Fruit fly (Drosophila melanogaster) whole organism, embryonic: ENCODE results near the gene CG42553.

Source experiments
- B-H1 ChIP-seq: fragments of 200-800 bp; sonication (Bioruptor generic); IDR thresholded peaks from 3 replicates; pipeline ENCODE4 v1.3.6; 2022; ENCODE audit warnings: missing biosample characterization, missing genetic modification characterization
- CG10147 ChIP-seq: fragments of 200-800 bp; sonication (Bioruptor generic); optimal IDR thresholded peaks from 2 replicates; lab custom pipeline; 2019; ENCODE audit warnings: missing biosample characterization, mild to moderate bottlenecking, missing genetic modification characterization, moderate library complexity
- CG10462 ChIP-seq: fragments of 200-800 bp; sonication (Bioruptor generic); optimal IDR thresholded peaks from 2 replicates; lab custom pipeline; 2016; ENCODE audit warnings: missing biosample characterization, missing genetic modification characterization
- CG11504 ChIP-seq: fragments of 200-800 bp; sonication (Bioruptor generic); optimal IDR thresholded peaks from 3 replicates; lab custom pipeline; 2019; ENCODE audit warnings: missing biosample characterization, mild to moderate bottlenecking, missing genetic modification characterization, moderate library complexity
- CG11695 ChIP-seq: fragments of 200-800 bp; sonication (Bioruptor generic); IDR thresholded peaks from 3 replicates; pipeline ENCODE4 v1.3.6; 2022; ENCODE audit warnings: missing biosample characterization, missing genetic modification characterization
- CG12659 ChIP-seq: fragments of 200-800 bp; sonication (Bioruptor generic); optimal IDR thresholded peaks from 3 replicates; lab custom pipeline; 2017; ENCODE audit warnings: mild to moderate bottlenecking, missing biosample characterization, missing genetic modification reagents, missing genetic modification characterization
- CG12942 ChIP-seq: fragments of 200-800 bp; sonication (Bioruptor generic); optimal IDR thresholded peaks from 3 replicates; lab custom pipeline; 2016; ENCODE audit warnings: missing biosample characterization, missing genetic modification characterization
- CG18476 ChIP-seq: fragments of 200-800 bp; sonication (Bioruptor generic); optimal IDR thresholded peaks from 2 replicates; lab custom pipeline; 2016; ENCODE audit warnings: missing biosample characterization, mild to moderate bottlenecking, missing genetic modification characterization
- CG2199 ChIP-seq: fragments of 200-800 bp; sonication (Bioruptor generic); IDR thresholded peaks from 3 replicates; pipeline ENCODE4 v1.3.6; 2022; ENCODE audit warnings: missing biosample characterization, missing genetic modification characterization
- CG2875 ChIP-seq: fragments of 200-800 bp; sonication (Bioruptor generic); optimal IDR thresholded peaks from 2 replicates; lab custom pipeline; 2017; ENCODE audit warnings: missing biosample characterization, mild to moderate bottlenecking, missing genetic modification characterization, missing genetic modification reagents
- CG30020 ChIP-seq: fragments of 200-800 bp; optimal IDR thresholded peaks from 2 replicates; lab custom pipeline; 2019; ENCODE audit warnings: missing biosample characterization, mild to moderate bottlenecking, missing genetic modification characterization, moderate library complexity
- CG30431 ChIP-seq: fragments of 200-800 bp; sonication (Bioruptor generic); optimal IDR thresholded peaks from 2 replicates; lab custom pipeline; 2017; ENCODE audit warnings: missing biosample characterization, missing genetic modification characterization
- CG33557 ChIP-seq: fragments of 200-800 bp; sonication (Bioruptor generic); optimal IDR thresholded peaks from 2 replicates; lab custom pipeline; 2019; ENCODE audit warnings: missing biosample characterization, mild to moderate bottlenecking, missing genetic modification characterization, moderate library complexity
- CG4404 ChIP-seq: fragments of 200-800 bp; sonication (Bioruptor generic); IDR thresholded peaks from 2 replicates; pipeline ENCODE4 v1.3.6; 2022; ENCODE audit warnings: missing biosample characterization, missing genetic modification characterization
- CG6254 ChIP-seq: fragments of 200-800 bp; sonication (Bioruptor generic); optimal IDR thresholded peaks from 3 replicates; lab custom pipeline; 2017; ENCODE audit warnings: mild to moderate bottlenecking, missing biosample characterization, missing genetic modification reagents, missing genetic modification characterization
- CG6683 ChIP-seq: fragments of 200-800 bp; sonication (Bioruptor generic); optimal IDR thresholded peaks from 2 replicates; lab custom pipeline; 2017; ENCODE audit warnings: missing biosample characterization, mild to moderate bottlenecking, missing genetic modification characterization, missing genetic modification reagents
- CG7556 ChIP-seq: fragments of 200-800 bp; sonication (Bioruptor generic); optimal IDR thresholded peaks from 2 replicates; lab custom pipeline; 2017; ENCODE audit warnings: missing biosample characterization, mild to moderate bottlenecking, missing genetic modification characterization
- CG7963 ChIP-seq: fragments of 200-800 bp; sonication (Bioruptor generic); IDR thresholded peaks from 3 replicates; pipeline ENCODE4 v1.3.6; 2022; ENCODE audit warnings: missing biosample characterization, missing genetic modification characterization; ENCODE audit not compliant: partially characterized antibody
- CG8281 ChIP-seq: fragments of 200-800 bp; sonication (Bioruptor generic); optimal IDR thresholded peaks from 2 replicates; lab custom pipeline; 2018; ENCODE audit warnings: missing biosample characterization, mild to moderate bottlenecking, missing genetic modification characterization, moderate library complexity
- CkIIα-i1 ChIP-seq: fragments of 200-800 bp; sonication (Bioruptor generic); IDR thresholded peaks from 2 replicates; pipeline ENCODE4 v1.3.6; 2022; ENCODE audit warnings: missing biosample characterization, missing genetic modification characterization
- Dll ChIP-seq: fragments of 200-800 bp; sonication (Bioruptor generic); IDR thresholded peaks from 4 replicates; pipeline ENCODE4 v1.3.6; 2022; ENCODE audit warnings: missing biosample characterization, missing genetic modification characterization; ENCODE audit not compliant: partially characterized antibody
- ERR ChIP-seq: fragments of 200-800 bp; sonication (Bioruptor generic); optimal IDR thresholded peaks from 2 replicates; lab custom pipeline; 2016; ENCODE audit warnings: missing biosample characterization, missing genetic modification characterization
- Fer1 ChIP-seq: fragments of 200-800 bp; sonication (Bioruptor generic); optimal IDR thresholded peaks from 2 replicates; lab custom pipeline; 2017; ENCODE audit warnings: missing biosample characterization, mild to moderate bottlenecking, missing genetic modification characterization
- HHEX ChIP-seq: fragments of 200-800 bp; sonication (Bioruptor generic); optimal IDR thresholded peaks from 3 replicates; lab custom pipeline; 2017; ENCODE audit warnings: missing biosample characterization, mild to moderate bottlenecking, missing genetic modification characterization, missing genetic modification reagents
- Jarid2 ChIP-seq: fragments of 200-800 bp; sonication (Bioruptor generic); optimal IDR thresholded peaks from 3 replicates; lab custom pipeline; 2017; ENCODE audit warnings: mild to moderate bottlenecking, missing biosample characterization, missing genetic modification reagents, missing genetic modification characterization
- MESR4 ChIP-seq: fragments of 200-800 bp; sonication (Bioruptor generic); optimal IDR thresholded peaks from 2 replicates; lab custom pipeline; 2018; ENCODE audit warnings: missing biosample characterization, mild to moderate bottlenecking, missing genetic modification characterization, moderate library complexity
- NfI ChIP-seq: fragments of 200-800 bp; sonication (Bioruptor generic); optimal IDR thresholded peaks from 3 replicates; lab custom pipeline; 2018; ENCODE audit warnings: missing biosample characterization, mild to moderate bottlenecking, missing genetic modification characterization, moderate library complexity
- Sry-δ ChIP-seq: fragments of 200-800 bp; sonication (Bioruptor generic); optimal IDR thresholded peaks from 2 replicates; lab custom pipeline; 2016; ENCODE audit warnings: missing biosample characterization, missing genetic modification characterization
- ase ChIP-seq: fragments of 200-800 bp; sonication (Bioruptor generic); IDR thresholded peaks from 3 replicates; pipeline ENCODE4 v1.3.6; 2022; ENCODE audit warnings: missing biosample characterization, missing genetic modification characterization
- btn ChIP-seq: fragments of 200-800 bp; sonication (Bioruptor generic); optimal IDR thresholded peaks from 2 replicates; lab custom pipeline; 2016; ENCODE audit warnings: missing biosample characterization, missing genetic modification characterization
- chinmo ChIP-seq: fragments of 200-800 bp; sonication (Bioruptor generic); IDR thresholded peaks from 4 replicates; pipeline ENCODE4 v1.3.6; 2022; ENCODE audit warnings: missing biosample characterization, missing genetic modification characterization; ENCODE audit not compliant: partially characterized antibody
- cwo ChIP-seq: fragments of 200-800 bp; sonication (Bioruptor generic); optimal IDR thresholded peaks from 3 replicates; lab custom pipeline; 2017; ENCODE audit warnings: missing biosample characterization, missing genetic modification characterization, mild to moderate bottlenecking, moderate library complexity, missing genetic modification reagents
- dm ChIP-seq: fragments of 200-800 bp; sonication (Bioruptor generic); optimal IDR thresholded peaks from 3 replicates; lab custom pipeline; 2016; ENCODE audit warnings: missing biosample characterization, missing genetic modification characterization
- ewg ChIP-seq: fragments of 200-800 bp; sonication (Bioruptor generic); optimal IDR thresholded peaks from 3 replicates; lab custom pipeline; 2017; ENCODE audit warnings: mild to moderate bottlenecking, missing biosample characterization, missing genetic modification reagents, missing genetic modification characterization
- fd64A ChIP-seq: fragments of 200-800 bp; sonication (Bioruptor generic); optimal IDR thresholded peaks from 3 replicates; lab custom pipeline; 2018; ENCODE audit warnings: missing biosample characterization, mild to moderate bottlenecking, missing genetic modification characterization
- fd96Cb ChIP-seq: fragments of 200-800 bp; sonication (Bioruptor generic); optimal IDR thresholded peaks from 2 replicates; lab custom pipeline; 2018; ENCODE audit warnings: missing biosample characterization, mild to moderate bottlenecking, missing genetic modification characterization, moderate library complexity
- fu2 ChIP-seq: fragments of 200-800 bp; sonication (Bioruptor generic); optimal IDR thresholded peaks from 2 replicates; lab custom pipeline; 2016; ENCODE audit warnings: missing biosample characterization, missing genetic modification characterization
- gro ChIP-seq: fragments of 200-800 bp; sonication (Bioruptor generic); optimal IDR thresholded peaks from 2 replicates; lab custom pipeline; 2016; ENCODE audit warnings: missing biosample characterization, missing genetic modification characterization
- maf-S ChIP-seq: fragments of 200-800 bp; sonication (Bioruptor generic); optimal IDR thresholded peaks from 2 replicates; lab custom pipeline; 2016; ENCODE audit warnings: missing biosample characterization, missing genetic modification characterization
- otp ChIP-seq: fragments of 200-800 bp; sonication (Bioruptor generic); IDR thresholded peaks from 3 replicates; pipeline ENCODE4, ENCODE4 v1.3.6; 2022; ENCODE audit warnings: missing biosample characterization, missing genetic modification characterization
- p53 ChIP-seq: fragments of 200-800 bp; sonication (Bioruptor generic); optimal IDR thresholded peaks from 2 replicates; lab custom pipeline; 2016; ENCODE audit warnings: missing biosample characterization, missing genetic modification characterization
- pb ChIP-seq: fragments of 200-800 bp; sonication (Bioruptor generic); optimal IDR thresholded peaks from 3 replicates; lab custom pipeline; 2016; ENCODE audit warnings: missing biosample characterization, missing genetic modification characterization
- sc ChIP-seq, 3 experiments: fragments of >200 bp in 2 of 3; fragments of 200-800 bp in 1 of 3; sonication (Bioruptor generic) in 1 of 3; optimal IDR thresholded peaks; 2 replicates in 2 of 3; 3 replicates in 1 of 3; lab custom pipeline; 2017; ENCODE audit warnings: mild to moderate bottlenecking in 1 of 3, missing biosample characterization in 1 of 3, missing genetic modification characterization in 1 of 3, missing genetic modification reagents in 1 of 3
- seq ChIP-seq: fragments of 200-800 bp; sonication (Bioruptor generic); IDR thresholded peaks from 2 replicates; pipeline ENCODE4 v1.3.6; 2022; ENCODE audit warnings: missing biosample characterization, missing genetic modification characterization
- sisA ChIP-seq: fragments of 200-800 bp; sonication (Bioruptor generic); IDR thresholded peaks from 2 replicates; pipeline ENCODE4 v1.3.6; 2022; ENCODE audit warnings: missing biosample characterization, missing genetic modification characterization
- tgo ChIP-seq: fragments of 200-800 bp; sonication (Bioruptor generic); IDR thresholded peaks from 3 replicates; pipeline ENCODE4 v1.3.6; 2022; ENCODE audit warnings: missing biosample characterization, missing genetic modification characterization
- tin ChIP-seq: fragments of 200-800 bp; sonication (Bioruptor generic); optimal IDR thresholded peaks from 3 replicates; lab custom pipeline; 2016; ENCODE audit warnings: missing biosample characterization, missing genetic modification characterization
- vvl ChIP-seq: fragments of 200-800 bp; sonication (Bioruptor generic); IDR thresholded peaks from 2 replicates; pipeline ENCODE4 v1.3.6; 2022; ENCODE audit warnings: missing biosample characterization, missing genetic modification characterization
- wek ChIP-seq: fragments of 200-800 bp; sonication (Bioruptor generic); optimal IDR thresholded peaks from 3 replicates; lab custom pipeline; 2018; ENCODE audit warnings: missing biosample characterization, mild to moderate bottlenecking, missing genetic modification characterization, moderate library complexity

CG42553 gene

DNA sequence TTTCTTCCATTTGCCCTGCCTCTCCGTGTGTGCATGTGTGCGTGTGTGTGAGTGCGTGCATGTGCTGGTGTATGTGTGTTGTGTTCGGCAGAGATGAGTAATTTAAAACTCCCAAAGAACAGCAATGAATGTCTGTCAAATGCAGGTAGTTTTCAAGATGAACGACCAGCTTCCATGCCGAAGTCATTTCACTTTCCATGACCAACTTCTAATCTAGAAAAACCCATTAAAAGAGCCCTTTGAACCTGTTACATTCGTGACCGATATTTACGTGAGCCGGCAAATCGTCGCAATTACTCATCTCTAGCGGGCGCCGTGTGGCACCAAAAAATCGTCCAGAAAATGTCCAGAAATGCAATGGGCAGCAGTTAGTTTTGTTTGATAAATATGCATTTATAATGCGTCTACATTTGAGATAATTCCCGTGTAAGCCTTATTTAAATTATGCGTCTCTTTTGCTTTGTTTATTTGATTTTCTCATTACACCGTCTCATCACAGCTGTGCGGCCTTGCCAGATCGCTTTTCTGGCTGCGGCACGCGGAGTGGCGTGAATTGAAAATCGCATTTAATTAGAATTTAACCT lies 38.6 kb downstream of the CG42553 start:
- TF ChIP-seq CG30020 (tag; lab: Kevin White, UChicago) (peak; percentile 32), vvl (peak; percentile 8; the same call in 1 of the 2 replicates), cwo (GFP tag; lab: Kevin White, UChicago) (no peak), CG11504 (tag; lab: Kevin White, UChicago) (peak; percentile 41), B-H1 (no peak), CG18476 (no peak), sc (optimal IDR thresholded peaks at IDR 0.05; lab: Kevin White, UChicago) (no peak), sc (GFP tag; optimal IDR thresholded peaks at IDR 0.05; lab: Kevin White, UChicago) (no peak), fd64A (GFP tag; lab: Kevin White, UChicago) (no peak), CG12942 (peak; percentile 11), wek (no peak), p53 (GFP tag; lab: Kevin White, UChicago) (no peak), otp (GFP tag; lab: Robert Waterston, UW) (no peak), btn (no peak), CG6683 (GFP tag; lab: Kevin White, UChicago) (no peak), CG6254 (GFP tag; lab: Kevin White, UChicago) (no peak), CG4404 (GFP tag; lab: Robert Waterston, UW) (peak; percentile 62), NfI (GFP tag; lab: Kevin White, UChicago) (no peak), ewg (GFP tag; lab: Kevin White, UChicago) (no peak), MESR4 (no peak), Dll (GFP tag; lab: Robert Waterston, UW) (peak; percentile 84), CG12659 (GFP tag; lab: Kevin White, UChicago) (peak; percentile 19), CG2875 (GFP tag; lab: Kevin White, UChicago) (no peak), sisA (peak; percentile 40; the same call in 1 of the 2 replicates), CG10147 (GFP tag; lab: Kevin White, UChicago) (peak; percentile 29), CG2199 (no peak), HHEX (no peak), CG33557 (GFP tag; lab: Kevin White, UChicago) (no peak), CkIIα-i1 (GFP tag; lab: Robert Waterston, UW) (no peak), Jarid2 (GFP tag; lab: Kevin White, UChicago) (no peak), CG7556 (GFP tag; lab: Kevin White, UChicago) (no peak), pb (GFP tag; lab: Kevin White, UChicago) (no peak), dm (GFP tag; lab: Kevin White, UChicago) (peak; percentile 82), CG30431 (GFP tag; lab: Kevin White, UChicago) (no peak), CG7963 (GFP tag; lab: Robert Waterston, UW) (peak; percentile 61; the same call in 2 of the 3 replicates), CG10462 (no peak), seq (GFP tag; lab: Robert Waterston, UW) (no peak), tgo (GFP tag; lab: Robert Waterston, UW) (0 out of 3 replicates have a peak, but pooled peaks have one; percentile 17), gro (peak; percentile 75), Fer1 (GFP tag; lab: Kevin White, UChicago) (no peak), Sry-δ (GFP tag; lab: Kevin White, UChicago) (peak; percentile 96), ERR (GFP tag; lab: Kevin White, UChicago) (no peak), chinmo (GFP tag; lab: Robert Waterston, UW) (peak; percentile 75; the same call in 1 of the 4 replicates), ase (GFP tag; lab: Robert Waterston, UW) (no peak), fd96Cb (no peak), CG11695 (GFP tag; lab: Robert Waterston, UW) (no peak), fu2 (GFP tag; lab: Kevin White, UChicago) (peak; percentile 44), maf-S (GFP tag; lab: Kevin White, UChicago) (peak; percentile 51), CG8281 (tag; lab: Kevin White, UChicago) (no peak), tin (GFP tag; lab: Kevin White, UChicago) (no peak)
